Worm (Caenorhabditis elegans) whole organism, L1 larva: ENCODE data around the gene srd-34.
A peak's percentile ranks its signal among the peaks of the same experiment; 100 is the strongest.

Experiments
- C16A3.4 ChIP-seq: fragments of 150-350 bp; optimal IDR thresholded peaks from 2 replicates; lab custom pipeline; 2014; ENCODE audit warnings: missing biosample characterization, missing genetic modification characterization
- alr-1 ChIP-seq: fragments of 200-800 bp; sonication (Bioruptor generic); optimal IDR thresholded peaks from 2 replicates; lab custom pipeline; 2018; ENCODE audit warnings: borderline replicate concordance, mild to moderate bottlenecking, missing genetic modification characterization, missing compliant biosample characterization
- aly-2 ChIP-seq: fragments of 150-350 bp; optimal IDR thresholded peaks from 2 replicates; lab custom pipeline; 2014; ENCODE audit warnings: missing biosample characterization, missing genetic modification characterization
- ama-1 ChIP-seq: fragments of 150-350 bp; optimal IDR thresholded peaks from 2 replicates; lab custom pipeline; 2014
- blmp-1 ChIP-seq: fragments of 150-350 bp; optimal IDR thresholded peaks from 2 replicates; lab custom pipeline; 2014; ENCODE audit warnings: missing biosample characterization, missing genetic modification characterization
- ceh-63 ChIP-seq: fragments of 200-800 bp; sonication (Bioruptor generic); optimal IDR thresholded peaks from 2 replicates; lab custom pipeline; 2018; ENCODE audit warnings: mild to moderate bottlenecking, missing genetic modification characterization, missing compliant biosample characterization
- ceh-90 ChIP-seq: sonication (generic microtip); optimal IDR thresholded peaks from 2 replicates; lab custom pipeline; 2016; ENCODE audit warnings: missing genetic modification characterization, missing compliant biosample characterization
- ces-1 ChIP-seq: fragments of 150-350 bp; optimal IDR thresholded peaks from 2 replicates; lab custom pipeline; 2014; ENCODE audit warnings: missing biosample characterization, missing genetic modification reagents, missing genetic modification characterization
- dpl-1 ChIP-seq, 3 experiments: fragments of 150-350 bp in 2 of 3; sonication (generic microtip) in 1 of 3; optimal IDR thresholded peaks; 2 replicates each; lab custom pipeline; 2014 to 2017; ENCODE audit warnings: missing biosample characterization in 3 of 3, missing genetic modification characterization in 3 of 3, missing genetic modification reagents in 3 of 3
- dsc-1 ChIP-seq: sonication (generic microtip); optimal IDR thresholded peaks from 2 replicates; lab custom pipeline; 2016; ENCODE audit warnings: mild to moderate bottlenecking, missing genetic modification characterization, missing compliant biosample characterization
- efl-3 ChIP-seq: fragments of 200-800 bp; sonication (Bioruptor generic); optimal IDR thresholded peaks from 2 replicates; lab custom pipeline; 2018; ENCODE audit warnings: mild to moderate bottlenecking, missing genetic modification characterization, missing compliant biosample characterization
- egl-27 ChIP-seq, 2 experiments: fragments of 150-350 bp in 1 of 2; sonication (generic microtip); optimal IDR thresholded peaks; 3 replicates each; lab custom pipeline; 2017 to 2018; ENCODE audit warnings: missing biosample characterization in 2 of 2, missing genetic modification characterization in 2 of 2, missing genetic modification reagents in 2 of 2
- elt-3 ChIP-seq, 6 experiments: fragments of 150-350 bp in 1 of 6; sonication (generic microtip); optimal IDR thresholded peaks; 2 replicates each; lab custom pipeline; 2017 to 2018; ENCODE audit warnings: missing biosample characterization in 6 of 6, missing genetic modification characterization in 6 of 6, inconsistent platforms in 1 of 6
- ets-5 ChIP-seq: fragments of 200-800 bp; sonication (Bioruptor generic); IDR thresholded peaks from 2 replicates; pipeline ENCODE4 v1.3.6; 2022; ENCODE audit warnings: missing genetic modification characterization, missing compliant biosample characterization
- fkh-4 ChIP-seq: sonication (generic microtip); optimal IDR thresholded peaks from 2 replicates; lab custom pipeline; 2016; ENCODE audit warnings: missing compliant biosample characterization, missing genetic modification characterization, borderline replicate concordance
- fos-1 ChIP-seq: fragments of 150-350 bp; optimal IDR thresholded peaks from 2 replicates; lab custom pipeline; 2014; ENCODE audit warnings: missing biosample characterization, missing genetic modification characterization
- grh-1 ChIP-seq: fragments of 200-800 bp; sonication (Bioruptor generic); IDR thresholded peaks from 2 replicates; pipeline ENCODE4 v1.3.6; 2022; ENCODE audit warnings: missing genetic modification reagents, missing genetic modification characterization, missing compliant biosample characterization
- hlh-17 ChIP-seq: fragments of 200-800 bp; sonication (Bioruptor generic); optimal IDR thresholded peaks from 2 replicates; lab custom pipeline; 2018; ENCODE audit warnings: missing genetic modification characterization, mild to moderate bottlenecking, missing compliant biosample characterization, moderate library complexity, borderline replicate concordance
- hlh-4 ChIP-seq: sonication (generic microtip); optimal IDR thresholded peaks from 2 replicates; lab custom pipeline; 2016; ENCODE audit warnings: mild to moderate bottlenecking, missing genetic modification characterization, missing compliant biosample characterization
- lin-15B ChIP-seq: fragments of 150-350 bp; sonication (generic microtip); optimal IDR thresholded peaks from 3 replicates; lab custom pipeline; 2014; ENCODE audit warnings: missing biosample characterization, missing genetic modification characterization
- lin-39 ChIP-seq: fragments of 150-350 bp; optimal IDR thresholded peaks from 2 replicates; lab custom pipeline; 2014; ENCODE audit warnings: missing biosample characterization, missing genetic modification reagents, missing genetic modification characterization
- lir-3 ChIP-seq: sonication (generic microtip); optimal IDR thresholded peaks from 2 replicates; lab custom pipeline; 2016; ENCODE audit warnings: mild to moderate bottlenecking, missing genetic modification characterization, moderate library complexity, missing compliant biosample characterization; ENCODE audit not compliant: poor library complexity
- lsy-2 ChIP-seq, 2 experiments: fragments of 150-350 bp; optimal IDR thresholded peaks; 2 replicates each; lab custom pipeline; 2014; ENCODE audit warnings: missing biosample characterization in 2 of 2, missing genetic modification characterization in 2 of 2
- mdl-1 ChIP-seq, 2 experiments: fragments of 150-350 bp; optimal IDR thresholded peaks; 2 replicates each; lab custom pipeline; 2014 to 2017; ENCODE audit warnings: missing biosample characterization in 2 of 2, missing genetic modification characterization in 2 of 2, inconsistent platforms in 1 of 2
- mef-2 ChIP-seq: fragments of 150-350 bp; optimal IDR thresholded peaks from 2 replicates; lab custom pipeline; 2014; ENCODE audit warnings: missing biosample characterization, missing genetic modification characterization
- nhr-11 ChIP-seq: fragments of 150-350 bp; optimal IDR thresholded peaks from 2 replicates; lab custom pipeline; 2014; ENCODE audit warnings: missing biosample characterization, missing genetic modification characterization
- nhr-20 ChIP-seq: sonication (generic microtip); optimal IDR thresholded peaks from 2 replicates; lab custom pipeline; 2016; ENCODE audit warnings: mild to moderate bottlenecking, missing genetic modification characterization, missing compliant biosample characterization
- nhr-237 ChIP-seq: fragments of 150-350 bp; optimal IDR thresholded peaks from 2 replicates; lab custom pipeline; 2014; ENCODE audit warnings: missing biosample characterization, missing genetic modification characterization
- nhr-28 ChIP-seq: fragments of 150-350 bp; optimal IDR thresholded peaks from 2 replicates; lab custom pipeline; 2014; ENCODE audit warnings: missing biosample characterization, missing genetic modification characterization
- nhr-76 ChIP-seq: sonication (generic microtip); optimal IDR thresholded peaks from 2 replicates; lab custom pipeline; 2017; ENCODE audit warnings: missing biosample characterization, missing genetic modification characterization
- nhr-84 ChIP-seq: sonication (generic microtip); optimal IDR thresholded peaks from 2 replicates; lab custom pipeline; 2017; ENCODE audit warnings: missing biosample characterization, missing genetic modification characterization
- nhr-85 ChIP-seq: sonication (generic microtip); peaks from one replicate; lab custom pipeline; 2016; ENCODE audit warnings: missing genetic modification characterization, inconsistent platforms, missing compliant biosample characterization
- nhr-90 ChIP-seq: sonication (generic microtip); optimal IDR thresholded peaks from 2 replicates; lab custom pipeline; 2016; ENCODE audit warnings: mild to moderate bottlenecking, missing genetic modification characterization, missing compliant biosample characterization; ENCODE audit not compliant: poor library complexity
- rnt-1 ChIP-seq: sonication (generic microtip); optimal IDR thresholded peaks from 2 replicates; lab custom pipeline; 2016; ENCODE audit warnings: mild to moderate bottlenecking, missing genetic modification characterization, moderate library complexity, missing compliant biosample characterization
- skn-1 ChIP-seq: fragments of 150-350 bp; optimal IDR thresholded peaks from 2 replicates; lab custom pipeline; 2014; ENCODE audit warnings: missing biosample characterization, missing genetic modification characterization
- sox-4 ChIP-seq: sonication (generic microtip); optimal IDR thresholded peaks from 2 replicates; lab custom pipeline; 2016; ENCODE audit warnings: missing genetic modification characterization, missing compliant biosample characterization
- sup-37 ChIP-seq: fragments of 200-800 bp; sonication (Bioruptor generic); optimal IDR thresholded peaks from 2 replicates; lab custom pipeline; 2018; ENCODE audit warnings: mild to moderate bottlenecking, missing genetic modification characterization, missing compliant biosample characterization
- swsn-7 ChIP-seq: sonication (generic microtip); optimal IDR thresholded peaks from 2 replicates; lab custom pipeline; 2016; ENCODE audit warnings: missing genetic modification characterization, missing compliant biosample characterization
- tbx-2 ChIP-seq: sonication (generic microtip); optimal IDR thresholded peaks from 2 replicates; lab custom pipeline; 2016; ENCODE audit warnings: missing genetic modification characterization, missing compliant biosample characterization
- tlp-1 ChIP-seq: fragments of 150-350 bp; optimal IDR thresholded peaks from 2 replicates; lab custom pipeline; 2014; ENCODE audit warnings: missing biosample characterization, missing genetic modification characterization
- unc-130 ChIP-seq: fragments of 150-350 bp; optimal IDR thresholded peaks from 2 replicates; lab custom pipeline; 2017; ENCODE audit warnings: missing biosample characterization, missing genetic modification characterization, inconsistent platforms
- unc-30 ChIP-seq: sonication (generic microtip); optimal IDR thresholded peaks from 2 replicates; lab custom pipeline; 2017; ENCODE audit warnings: missing biosample characterization, missing genetic modification characterization
- unc-86 ChIP-seq: sonication (generic microtip); optimal IDR thresholded peaks from 2 replicates; lab custom pipeline; 2016; ENCODE audit warnings: missing genetic modification characterization, missing compliant biosample characterization
- unc-98 ChIP-seq: fragments of 200-800 bp; sonication (Bioruptor generic); IDR thresholded peaks from 2 replicates; pipeline ENCODE4 v1.3.6; 2022; ENCODE audit warnings: missing genetic modification characterization, missing compliant biosample characterization
- ztf-11 ChIP-seq, 2 experiments: sonication (generic microtip); optimal IDR thresholded peaks; 2 replicates each; lab custom pipeline; 2016 to 2017; ENCODE audit warnings: missing genetic modification characterization in 2 of 2, missing biosample characterization in 1 of 2, missing compliant biosample characterization in 1 of 2

Gene srd-34

DNA sequence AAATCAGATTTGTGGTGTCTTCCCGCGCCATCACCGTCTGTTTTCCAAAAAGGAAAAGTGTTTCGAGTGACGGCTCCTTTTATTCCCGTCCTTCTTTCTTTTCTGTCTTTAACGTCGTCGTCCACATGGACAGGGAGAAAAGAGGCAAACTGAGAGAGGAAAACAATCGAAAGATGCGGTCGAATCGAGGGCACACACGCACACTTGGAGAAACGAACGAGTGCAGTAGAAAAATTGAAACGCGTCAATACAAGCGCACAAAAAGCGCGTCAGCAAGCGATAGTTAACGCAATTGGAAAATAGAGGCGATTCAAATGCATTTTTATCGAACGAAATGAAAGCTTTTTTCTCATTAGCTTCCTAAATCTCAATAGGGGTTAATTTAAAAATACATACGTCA is 12.1 kb downstream of the srd-34 start (continued):
- peak; percentile 47 for TF ChIP-seq ceh-90 (tag; lab: Kevin White, UChicago)
- no peak for TF ChIP-seq unc-98 (GFP tag; lab: Robert Waterston, UW)
- no peak for TF ChIP-seq hlh-17 (GFP tag; lab: Kevin White, UChicago)
- peak; percentile 92 for TF ChIP-seq dsc-1 (tag; lab: Kevin White, UChicago)
- peak; percentile 81 for TF ChIP-seq lin-39 (tag; lab: Kevin White, UChicago)
- TF ChIP-seq skn-1 = peak; percentile 85
- TF ChIP-seq mef-2 (tag; lab: Kevin White, UChicago) = peak; percentile 72
- TF ChIP-seq grh-1 (GFP tag; lab: Robert Waterston, UW) = peak; percentile 92
- TF ChIP-seq lsy-2 (tag; optimal IDR thresholded peaks at IDR 0.05; lab: Kevin White, UChicago) = peak; percentile 93 to 95
- peak; percentile 92 for TF ChIP-seq fos-1 (tag; lab: Kevin White, UChicago)
- TF ChIP-seq sox-4 (tag; lab: Kevin White, UChicago) = peak; percentile 79
- no peak for TF ChIP-seq nhr-84 (tag; lab: Kevin White, UChicago)
- TF ChIP-seq ztf-11 (tag; optimal IDR thresholded peaks at IDR 0.05; lab: Kevin White, UChicago) = peak in 1 of 2 experiments; percentile 80
- TF ChIP-seq nhr-90 (tag; lab: Kevin White, UChicago) = peak; percentile 93
- TF ChIP-seq fkh-4 (tag; lab: Kevin White, UChicago) = peak; percentile 71
- TF ChIP-seq nhr-28 (tag; lab: Kevin White, UChicago) = no peak
- TF ChIP-seq tbx-2 (tag; lab: Kevin White, UChicago) = peak; percentile 95
- TF ChIP-seq nhr-237 (tag; lab: Kevin White, UChicago) = peak; percentile 76
- peak; percentile 94 for TF ChIP-seq swsn-7 (tag; lab: Kevin White, UChicago)
- TF ChIP-seq unc-130 (tag; lab: Kevin White, UChicago) = peak; percentile 84
- no peak for TF ChIP-seq ceh-63 (GFP tag; lab: Kevin White, UChicago)
- peak; percentile 86 for TF ChIP-seq lir-3 (tag; lab: Kevin White, UChicago)
- TF ChIP-seq rnt-1 = peak; percentile 96
- TF ChIP-seq dpl-1 (GFP tag; optimal IDR thresholded peaks at IDR 0.05; lab: Kevin White, UChicago) = peak; percentile 96 to 97 (median 97)
- TF ChIP-seq alr-1 (tag; lab: Kevin White, UChicago) = no peak
- TF ChIP-seq nhr-11 (tag; lab: Kevin White, UChicago) = peak; percentile 74
- TF ChIP-seq hlh-4 (tag; lab: Kevin White, UChicago) = no peak
- TF ChIP-seq ces-1 (GFP tag; lab: Kevin White, UChicago) = peak; percentile 43
- no peak for TF ChIP-seq nhr-76 (tag; lab: Kevin White, UChicago)
- peak; percentile 77 for TF ChIP-seq sup-37
- no peak for TF ChIP-seq ets-5 (GFP tag; lab: Robert Waterston, UW)
- TF ChIP-seq egl-27 (tag; optimal IDR thresholded peaks at IDR 0.05; lab: Kevin White, UChicago) = peak in 1 of 2 experiments; percentile 40
- TF ChIP-seq ama-1 = peak; percentile 84
- peak; percentile 89 for TF ChIP-seq unc-86
- TF ChIP-seq unc-30 (tag; lab: Kevin White, UChicago) = no peak
- TF ChIP-seq elt-3 (tag; optimal IDR thresholded peaks at IDR 0.05; lab: Kevin White, UChicago) = peak in 3 of 6 experiments; percentile 78 to 84 (median 78)
- TF ChIP-seq C16A3.4 = peak; percentile 96
- peak; percentile 79 for TF ChIP-seq lin-15B (tag; lab: Kevin White, UChicago)
- peak; percentile 34 to 94 for TF ChIP-seq mdl-1 (tag; optimal IDR thresholded peaks at IDR 0.05; lab: Kevin White, UChicago)
- peak; percentile 92 for TF ChIP-seq blmp-1 (tag; lab: Kevin White, UChicago)
- TF ChIP-seq tlp-1 (tag; lab: Kevin White, UChicago) = no peak
- no peak for TF ChIP-seq efl-3 (GFP tag; lab: Kevin White, UChicago)
- TF ChIP-seq aly-2 = peak; percentile 89
- peak; percentile 95 for TF ChIP-seq nhr-20
- TF ChIP-seq nhr-85 (tag; lab: Kevin White, UChicago) = peak; percentile 97
